Fruit fly (Drosophila melanogaster): ENCODE results near the gene Wdr37.

The Wdr37 gene

dm6 chr3R:18402549-18403429, at the start of gene Wdr37, which contains the start of gene koko:
Wdr37 (minus strand) TSS chr3R:18402716.
koko (plus strand) TSS chr3R:18403026.
- peak; percentile 93 for TF ChIP-seq CG8319 (GFP tag; optimal IDR thresholded peaks at IDR 0.05)
- peak; percentile 93 for TF ChIP-seq net (GFP tag; optimal IDR thresholded peaks at IDR 0.05)
- peak; percentile 96 for TF ChIP-seq CG11294 (GFP tag; IDR thresholded peaks at IDR 0.05)
- peak; percentile 89 for TF ChIP-seq CG9139 (GFP tag; optimal IDR thresholded peaks at IDR 0.05)
- TF ChIP-seq CG4318 (GFP tag; optimal IDR thresholded peaks at IDR 0.05) = peak; percentile 86
- TF ChIP-seq Blimp-1 (GFP tag; optimal IDR thresholded peaks at IDR 0.05) = peak; percentile 83
- peak; percentile 89 for TF ChIP-seq lz (GFP tag; optimal IDR thresholded peaks at IDR 0.05)
- TF ChIP-seq Ets21C (GFP tag; optimal IDR thresholded peaks at IDR 0.05) = peak; percentile 82
- TF ChIP-seq CG6276 (GFP tag; optimal IDR thresholded peaks at IDR 0.05) = peak; percentile 85
- TF ChIP-seq Sox14 (GFP tag; optimal IDR thresholded peaks at IDR 0.05) = peak; percentile 90
- TF ChIP-seq vri (GFP tag; optimal IDR thresholded peaks at IDR 0.05) = peak; percentile 86
- TF ChIP-seq CG7368 (GFP tag; optimal IDR thresholded peaks at IDR 0.05) = peak; percentile 86
- peak; percentile 92 for TF ChIP-seq Eip75B (GFP tag; optimal IDR thresholded peaks at IDR 0.05)
- peak; percentile 78 for TF ChIP-seq fd85E (GFP tag; optimal IDR thresholded peaks at IDR 0.05)
- TF ChIP-seq CG10631 (GFP tag; optimal IDR thresholded peaks at IDR 0.05) = peak; percentile 98
- peak; percentile 86 for TF ChIP-seq Eip93F (GFP tag; optimal IDR thresholded peaks at IDR 0.05)
- peak; percentile 90 for TF ChIP-seq Met (GFP tag; optimal IDR thresholded peaks at IDR 0.05)
- TF ChIP-seq fkh (GFP tag; optimal IDR thresholded peaks at IDR 0.05) = peak; percentile 79
- peak; percentile 83 for TF ChIP-seq fd59A (GFP tag; optimal IDR thresholded peaks at IDR 0.05)
- TF ChIP-seq pdm3 (GFP tag; optimal IDR thresholded peaks at IDR 0.05) = peak; percentile 91
- peak; percentile 89 for TF ChIP-seq topi (GFP tag; optimal IDR thresholded peaks at IDR 0.05)
- TF ChIP-seq dsx (GFP tag; optimal IDR thresholded peaks at IDR 0.05; ENCODE audit: poor library complexity, severe bottlenecking) = peak; percentile 94
- TF ChIP-seq Smox (GFP tag; optimal IDR thresholded peaks at IDR 0.05) = peak; percentile 93
- TF ChIP-seq CG3919 (GFP tag; optimal IDR thresholded peaks at IDR 0.05) = peak; percentile 95
- TF ChIP-seq svp (GFP tag) = peak; percentile 96
- TF ChIP-seq cyc (GFP tag; optimal IDR thresholded peaks at IDR 0.05) = peak; percentile 94
- peak; percentile 92 for TF ChIP-seq Hr4 (GFP tag; optimal IDR thresholded peaks at IDR 0.05)
- TF ChIP-seq CG8119 (GFP tag; IDR thresholded peaks at IDR 0.05) = peak; percentile 98
- peak; percentile 87 for TF ChIP-seq spab (GFP tag; optimal IDR thresholded peaks at IDR 0.05)
- TF ChIP-seq achi (GFP tag; optimal IDR thresholded peaks at IDR 0.05) = peak; percentile 95
- peak; percentile 98 for TF ChIP-seq CG3032 (tag; optimal IDR thresholded peaks at IDR 0.05)
- peak; percentile 96 for TF ChIP-seq CG8632 (GFP tag; optimal IDR thresholded peaks at IDR 0.05)
- peak; percentile 65 for TF ChIP-seq CG6854 (GFP tag; optimal IDR thresholded peaks at IDR 0.05)
- peak; percentile 94 for TF ChIP-seq CG6792 (GFP tag; optimal IDR thresholded peaks at IDR 0.05)
- TF ChIP-seq Eip78C (GFP tag) = peak; percentile 98
- peak; percentile 97 for TF ChIP-seq CG34406 (GFP tag; optimal IDR thresholded peaks at IDR 0.05)
- peak; percentile 89 for TF ChIP-seq Sox102F (GFP tag; optimal IDR thresholded peaks at IDR 0.05)
- TF ChIP-seq Sox15 (GFP tag; optimal IDR thresholded peaks at IDR 0.05) = peak; percentile 90
- peak; percentile 95 for TF ChIP-seq CG11762 (GFP tag; optimal IDR thresholded peaks at IDR 0.05; ENCODE audit: insufficient read depth)
- peak; percentile 43 to 96 for TF ChIP-seq salr (GFP tag; optimal IDR thresholded peaks at IDR 0.05)
- peak; percentile 98 for TF ChIP-seq Gug (GFP tag; IDR thresholded peaks at IDR 0.05)
- peak; percentile 96 for TF ChIP-seq CG6163 (GFP tag; IDR thresholded peaks at IDR 0.05)
- peak; percentile 82 for TF ChIP-seq CG1621 (tag; optimal IDR thresholded peaks at IDR 0.05)
- no peak for TF ChIP-seq Hr38 (GFP tag; optimal IDR thresholded peaks at IDR 0.05)
- peak; percentile 98 for TF ChIP-seq eg (GFP tag; IDR thresholded peaks at IDR 0.05)
- TF ChIP-seq ss (GFP tag; optimal IDR thresholded peaks at IDR 0.05) = peak; percentile 87 to 94
- TF ChIP-seq dac (GFP tag; optimal IDR thresholded peaks at IDR 0.05) = peak; percentile 78
- TF ChIP-seq CG11902 (GFP tag; optimal IDR thresholded peaks at IDR 0.05) = peak; percentile 90
- TF ChIP-seq Lpt (GFP tag; optimal IDR thresholded peaks at IDR 0.05) = peak; percentile 96
- peak; percentile 85 for TF ChIP-seq CG16779 (tag; optimal IDR thresholded peaks at IDR 0.05)

Measured in whole organism, prepupa.